Fruit fly (Drosophila melanogaster) whole organism, pupa: ENCODE data around the gene Spn38F.

ENCODE experiments used
- CG10348 ChIP-seq: fragments of 200-800 bp; sonication (Bioruptor generic); IDR thresholded peaks from 2 replicates; pipeline ENCODE4 v1.3.6; 2022; ENCODE audit warnings: missing biosample characterization, missing genetic modification characterization
- CG12605 ChIP-seq: fragments of 200-800 bp; sonication (Bioruptor generic); IDR thresholded peaks from 2 replicates; pipeline ENCODE4 v1.3.6; 2022; ENCODE audit warnings: missing biosample characterization, missing genetic modification characterization
- CG13204 ChIP-seq: fragments of 200-800 bp; sonication (Bioruptor generic); optimal IDR thresholded peaks from 2 replicates; lab custom pipeline; 2018; ENCODE audit warnings: missing biosample characterization, mild to moderate bottlenecking, missing genetic modification characterization, moderate library complexity
- CG14655 ChIP-seq: fragments of 200-800 bp; sonication (Bioruptor generic); optimal IDR thresholded peaks from 3 replicates; lab custom pipeline; 2017; ENCODE audit warnings: mild to moderate bottlenecking, missing biosample characterization, missing genetic modification reagents, missing genetic modification characterization
- CG15710 ChIP-seq: fragments of 200-800 bp; sonication (Bioruptor generic); optimal IDR thresholded peaks from 2 replicates; lab custom pipeline; 2018; ENCODE audit warnings: missing biosample characterization, mild to moderate bottlenecking, missing genetic modification characterization, moderate library complexity
- CG17806 ChIP-seq: fragments of 200-800 bp; sonication (Bioruptor generic); optimal IDR thresholded peaks from 2 replicates; lab custom pipeline; 2018; ENCODE audit warnings: missing biosample characterization, mild to moderate bottlenecking, missing genetic modification characterization, moderate library complexity
- CG32121 ChIP-seq: fragments of 200-800 bp; sonication (Bioruptor generic); IDR thresholded peaks from 2 replicates; pipeline ENCODE4 v1.3.6; 2022; ENCODE audit warnings: missing biosample characterization, missing genetic modification characterization
- CG34367 ChIP-seq: fragments of 200-800 bp; sonication (Bioruptor generic); optimal IDR thresholded peaks from 2 replicates; lab custom pipeline; 2018; ENCODE audit warnings: missing biosample characterization, mild to moderate bottlenecking, missing genetic modification characterization
- CG4496 ChIP-seq: fragments of 200-800 bp; sonication (Bioruptor generic); IDR thresholded peaks from 3 replicates; pipeline ENCODE4 v1.3.6; 2022; ENCODE audit warnings: missing biosample characterization, missing genetic modification characterization
- CG8159 ChIP-seq: fragments of 200-800 bp; sonication (Bioruptor generic); optimal IDR thresholded peaks from 3 replicates; lab custom pipeline; 2018; ENCODE audit warnings: missing biosample characterization, mild to moderate bottlenecking, missing genetic modification characterization, moderate library complexity
- CG8301 ChIP-seq: fragments of 200-800 bp; sonication (Bioruptor generic); optimal IDR thresholded peaks from 2 replicates; lab custom pipeline; 2018; ENCODE audit warnings: missing biosample characterization, mild to moderate bottlenecking, missing genetic modification characterization
- CG9948 ChIP-seq: fragments of 200-800 bp; sonication (Bioruptor generic); optimal IDR thresholded peaks from 2 replicates; lab custom pipeline; 2018; ENCODE audit warnings: missing biosample characterization, mild to moderate bottlenecking, missing genetic modification characterization, moderate library complexity
- D1 ChIP-seq: fragments of 200-800 bp; sonication (Bioruptor generic); optimal IDR thresholded peaks from 2 replicates; lab custom pipeline; 2018; ENCODE audit warnings: missing biosample characterization, mild to moderate bottlenecking, missing genetic modification characterization, moderate library complexity
- EcR ChIP-seq: fragments of 200-800 bp; sonication (Bioruptor generic); optimal IDR thresholded peaks from 3 replicates; lab custom pipeline; 2019; ENCODE audit warnings: missing biosample characterization, missing genetic modification characterization, mild to moderate bottlenecking, moderate library complexity, missing genetic modification reagents
- Ets98B ChIP-seq: fragments of 200-800 bp; sonication (Bioruptor generic); IDR thresholded peaks from 2 replicates; pipeline ENCODE4 v1.3.6; 2022; ENCODE audit warnings: missing biosample characterization, missing genetic modification characterization
- Pif1A ChIP-seq: fragments of 200-800 bp; sonication (Bioruptor generic); optimal IDR thresholded peaks from 3 replicates; lab custom pipeline; 2016; ENCODE audit warnings: missing biosample characterization, missing genetic modification characterization
- Pif1B ChIP-seq: fragments of 200-800 bp; sonication (Bioruptor generic); optimal IDR thresholded peaks from 3 replicates; lab custom pipeline; 2016; ENCODE audit warnings: missing biosample characterization, missing genetic modification characterization
- Snoo ChIP-seq: fragments of 200-800 bp; sonication (Bioruptor generic); optimal IDR thresholded peaks from 3 replicates; lab custom pipeline; 2017; ENCODE audit warnings: missing biosample characterization, mild to moderate bottlenecking, missing genetic modification characterization, inconsistent platforms
- fd96Ca ChIP-seq: fragments of 200-800 bp; sonication (Bioruptor generic); IDR thresholded peaks from 3 replicates; pipeline ENCODE4 v1.3.6; 2022; ENCODE audit warnings: missing biosample characterization, missing genetic modification characterization
- gl ChIP-seq: fragments of 200-800 bp; sonication (Bioruptor generic); optimal IDR thresholded peaks from 2 replicates; lab custom pipeline; 2018; ENCODE audit warnings: missing biosample characterization, mild to moderate bottlenecking, missing genetic modification characterization
- rn ChIP-seq: fragments of 200-800 bp; sonication (Bioruptor generic); IDR thresholded peaks from 2 replicates; pipeline ENCODE4 v1.3.6; 2022; ENCODE audit warnings: missing biosample characterization, missing genetic modification characterization

Spn38F gene

DNA sequence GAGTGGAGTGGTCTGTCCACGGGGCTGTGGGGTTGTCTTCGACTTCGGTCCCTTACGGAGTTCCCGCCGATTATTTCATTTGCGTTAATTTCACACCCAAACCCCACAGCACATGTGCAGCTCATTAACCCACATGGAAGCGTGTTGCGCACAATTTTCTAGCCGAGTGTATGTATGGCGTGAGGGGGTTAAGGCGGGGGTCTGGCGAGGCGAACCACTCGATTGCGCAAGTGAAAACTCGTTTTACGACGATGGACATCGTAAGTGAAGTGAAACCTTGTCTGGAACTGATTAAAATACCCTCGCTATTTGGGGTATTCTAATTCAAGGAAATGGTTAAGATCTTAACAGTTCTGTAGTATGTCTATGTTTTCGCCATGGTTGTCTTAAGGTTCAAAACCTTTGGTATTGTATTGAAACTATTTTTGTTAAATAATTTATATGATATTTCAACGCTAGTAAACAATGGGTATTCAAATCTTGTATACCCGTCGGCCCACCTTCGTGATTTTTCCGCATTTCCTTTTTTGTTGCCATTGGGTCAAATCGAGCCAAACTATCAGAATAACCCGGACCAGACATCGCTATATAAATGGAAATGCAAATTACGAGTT is 26.6 kb downstream of the Spn38F start:
- TF ChIP-seq Pif1B (GFP tag; lab: Kevin White, UChicago) (peak; percentile 54), Snoo (tag; lab: Kevin White, UChicago) (no peak), D1 (tag; lab: Kevin White, UChicago) (no peak), CG34367 (peak; percentile 53), rn (GFP tag; lab: Robert Waterston, UW) (peak; percentile 59; the same call in 1 of the 2 replicates), CG9948 (peak; percentile 65), CG15710 (tag; lab: Kevin White, UChicago) (peak; percentile 63), gl (tag; lab: Kevin White, UChicago) (no peak), CG10348 (GFP tag; lab: Robert Waterston, UW) (peak; percentile 30; the same call in 1 of the 2 replicates), CG13204 (GFP tag; lab: Kevin White, UChicago) (no peak), fd96Ca (GFP tag; lab: Robert Waterston, UW) (peak; percentile 71), CG32121 (peak; percentile 85), CG8159 (tag; lab: Kevin White, UChicago) (peak; percentile 65), CG8301 (tag; lab: Kevin White, UChicago) (peak; percentile 85), Pif1A (GFP tag; lab: Kevin White, UChicago) (peak; percentile 81), CG14655 (GFP tag; lab: Kevin White, UChicago) (peak; percentile 86), EcR (GFP tag; lab: Kevin White, UChicago) (peak; percentile 37), Ets98B (GFP tag; lab: Robert Waterston, UW) (peak; percentile 90), CG12605 (GFP tag; lab: Robert Waterston, UW) (no peak; the same call in 1 of the 2 replicates), CG17806 (tag; lab: Kevin White, UChicago) (peak; percentile 74), CG4496 (GFP tag; lab: Robert Waterston, UW) (peak; percentile 86)

DNA sequence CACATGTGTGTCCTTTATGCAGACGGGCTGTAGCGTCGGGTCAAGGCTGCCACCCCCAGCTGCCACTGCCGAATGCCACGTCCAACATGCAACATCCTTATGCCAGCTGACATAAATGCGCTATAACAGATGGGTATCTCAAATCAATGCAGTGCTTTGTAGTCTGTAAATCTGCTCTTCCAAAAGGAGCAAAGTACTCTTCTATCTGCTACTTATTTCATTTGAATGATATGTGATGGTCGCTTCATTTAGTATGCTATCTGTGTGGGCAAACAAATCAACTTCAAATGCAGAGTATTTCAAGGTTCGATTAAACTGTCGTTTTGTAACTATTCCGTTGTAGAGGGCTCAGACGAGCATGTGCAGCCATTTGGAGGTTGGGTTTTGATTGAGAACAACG is 28.6 kb downstream of the Spn38F start:
- TF ChIP-seq CG15710 (tag; lab: Kevin White, UChicago) = no peak
- peak; percentile 2 for TF ChIP-seq Pif1A (GFP tag; lab: Kevin White, UChicago)
- peak; percentile 24 for TF ChIP-seq CG14655 (GFP tag; lab: Kevin White, UChicago)
- TF ChIP-seq CG32121 = peak; percentile 59
- peak; percentile 69 for TF ChIP-seq Ets98B (GFP tag; lab: Robert Waterston, UW)
- no peak for TF ChIP-seq gl (tag; lab: Kevin White, UChicago)
- peak; percentile 29 for TF ChIP-seq CG17806 (tag; lab: Kevin White, UChicago)
- TF ChIP-seq CG4496 (GFP tag; lab: Robert Waterston, UW) = peak; percentile 64; the same call in 1 of the 3 replicates
- TF ChIP-seq CG8301 (tag; lab: Kevin White, UChicago) = no peak
- TF ChIP-seq CG8159 (tag; lab: Kevin White, UChicago) = peak; percentile 37
- TF ChIP-seq CG34367 = no peak
- TF ChIP-seq fd96Ca (GFP tag; lab: Robert Waterston, UW) = peak; percentile 60
- no peak for TF ChIP-seq rn (GFP tag; lab: Robert Waterston, UW)

- TF ChIP-seq CG8301 (tag; lab: Kevin White, UChicago) (no peak), CG10348 (GFP tag; lab: Robert Waterston, UW) (no peak), CG13204 (GFP tag; lab: Kevin White, UChicago) (no peak), EcR (GFP tag; lab: Kevin White, UChicago) (no peak), Ets98B (GFP tag; lab: Robert Waterston, UW) (no peak), D1 (tag; lab: Kevin White, UChicago) (no peak), CG9948 (no peak), CG15710 (tag; lab: Kevin White, UChicago) (no peak), Snoo (tag; lab: Kevin White, UChicago) (no peak), Pif1B (GFP tag; lab: Kevin White, UChicago) (no peak), CG17806 (tag; lab: Kevin White, UChicago) (no peak), CG8159 (tag; lab: Kevin White, UChicago) (no peak), Pif1A (GFP tag; lab: Kevin White, UChicago) (no peak), CG34367 (no peak), rn (GFP tag; lab: Robert Waterston, UW) (no peak), CG12605 (GFP tag; lab: Robert Waterston, UW) (no peak)
These were observed 29.1 kb downstream of the Spn38F start for dm6 chr2L:20808510-20809195.

dm6 chr2L:20807617-20808509 is 29.9 kb downstream of the Spn38F start:
- TF ChIP-seq CG13204 (GFP tag; lab: Kevin White, UChicago) = no peak
- peak; percentile 14 for TF ChIP-seq CG17806 (tag; lab: Kevin White, UChicago)
- 0 out of 2 replicates have a peak, but pooled peaks have one; percentile 27 for TF ChIP-seq CG12605 (GFP tag; lab: Robert Waterston, UW)
- no peak for TF ChIP-seq rn (GFP tag; lab: Robert Waterston, UW)
- TF ChIP-seq CG15710 (tag; lab: Kevin White, UChicago) = peak; percentile 25
- TF ChIP-seq EcR (GFP tag; lab: Kevin White, UChicago) = no peak
- 0 out of 3 replicates have a peak, but pooled peaks have one; percentile 8 for TF ChIP-seq CG4496 (GFP tag; lab: Robert Waterston, UW)
- TF ChIP-seq CG9948 = peak; percentile 30
- no peak for TF ChIP-seq fd96Ca (GFP tag; lab: Robert Waterston, UW)
- no peak for TF ChIP-seq D1 (tag; lab: Kevin White, UChicago)
- no peak for TF ChIP-seq CG34367
- no peak for TF ChIP-seq CG8301 (tag; lab: Kevin White, UChicago)
- TF ChIP-seq Snoo (tag; lab: Kevin White, UChicago) = peak; percentile 3
- peak; percentile 63 for TF ChIP-seq CG8159 (tag; lab: Kevin White, UChicago)
- no peak for TF ChIP-seq Pif1B (GFP tag; lab: Kevin White, UChicago)
- TF ChIP-seq CG32121 = peak; percentile 42
- no peak for TF ChIP-seq gl (tag; lab: Kevin White, UChicago)
- TF ChIP-seq CG10348 (GFP tag; lab: Robert Waterston, UW) = no peak
- TF ChIP-seq Pif1A (GFP tag; lab: Kevin White, UChicago) = no peak
- TF ChIP-seq CG14655 (GFP tag; lab: Kevin White, UChicago) = peak; percentile 27
- peak; percentile 10; the same call in 1 of the 2 replicates for TF ChIP-seq Ets98B (GFP tag; lab: Robert Waterston, UW)
